Worm (Caenorhabditis elegans): ENCODE measurements around the gene Y56A3A.31.

- TF ChIP-seq elt-3 (tag; optimal IDR thresholded peaks at IDR 0.05) (no peak), ama-1 (optimal IDR thresholded peaks at IDR 0.05) (no peak), pha-4 (tag; optimal IDR thresholded peaks at IDR 0.05) (no peak), nhr-11 (tag; optimal IDR thresholded peaks at IDR 0.05) (no peak), nhr-23 (tag; optimal IDR thresholded peaks at IDR 0.05) (no peak), unc-62 (GFP tag; optimal IDR thresholded peaks at IDR 0.05) (no peak), ZK546.5 (tag; optimal IDR thresholded peaks at IDR 0.05) (no peak), elt-2 (tag; optimal IDR thresholded peaks at IDR 0.05) (no peak), tbx-2 (tag; optimal IDR thresholded peaks at IDR 0.05) (no peak), nhr-76 (tag; optimal IDR thresholded peaks at IDR 0.05) (no peak), lsy-12 (tag; optimal IDR thresholded peaks at IDR 0.05) (no peak), nfya-1 (tag; optimal IDR thresholded peaks at IDR 0.05; ENCODE audit: insufficient read depth) (no peak), ceh-82 (tag; optimal IDR thresholded peaks at IDR 0.05) (no peak)
Measured at ce11 chrIII:12030669-12031068, 56.4 kb downstream of the Y56A3A.31 start, which contains the start of gene Y79H2A.2.

Data from whole organism, L3 larva.